Fruit fly (Drosophila melanogaster): ENCODE measurements around the gene obst-J.

Gene obst-J

dm6 chr3L:20129032-20129431, 2.5 kb downstream of the obst-J start, which contains the start of gene gig:
gig (plus strand) TSS chr3L:20129181.
- TF ChIP-seq Ets98B (GFP tag; IDR thresholded peaks at IDR 0.05) (no peak), EcR (GFP tag; optimal IDR thresholded peaks at IDR 0.05) (no peak)

DNA sequence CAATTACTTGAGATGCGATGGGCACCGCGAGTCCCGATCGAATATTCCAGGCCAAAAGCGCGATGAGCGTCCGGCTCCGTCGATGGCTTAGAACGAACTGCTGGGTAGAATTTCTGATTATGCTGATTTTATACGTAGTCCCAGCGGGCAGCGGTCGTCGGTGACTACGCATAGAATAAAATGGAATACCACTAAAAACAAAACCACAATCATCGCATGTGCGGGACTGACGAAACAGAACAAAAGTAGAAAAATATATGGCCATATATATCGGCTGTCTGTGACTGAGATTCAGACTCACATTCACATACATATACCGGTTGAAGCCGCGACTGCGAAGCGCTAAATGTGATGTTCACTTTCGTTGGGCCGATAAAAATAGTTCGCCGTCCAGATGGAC, 4.3 kb downstream of the obst-J start, which contains the start of gene CG7365:
TSS of gene CG7365 (minus strand) at position 101 of the 400 bp plus-strand sequence.
- TF ChIP-seq Snoo (tag; optimal IDR thresholded peaks at IDR 0.05): no peak

dm6 chr3L:20126106-20126505, 5.4 kb downstream of the obst-J start:
- TF ChIP-seq CG15710 (tag; optimal IDR thresholded peaks at IDR 0.05) (no peak), CG14655 (GFP tag; optimal IDR thresholded peaks at IDR 0.05) (no peak), CG13204 (GFP tag; optimal IDR thresholded peaks at IDR 0.05) (peak; percentile 37), CG9948 (tag; optimal IDR thresholded peaks at IDR 0.05) (no peak), CG4496 (GFP tag; IDR thresholded peaks at IDR 0.05) (0 out of 3 replicates have a peak, but pooled peaks have one; percentile 51), CG32121 (GFP tag; IDR thresholded peaks at IDR 0.05) (no peak), CG17806 (tag; optimal IDR thresholded peaks at IDR 0.05) (no peak), EcR (GFP tag; optimal IDR thresholded peaks at IDR 0.05) (peak; percentile 41)

dm6 chr3L:20123038-20123437, 8.5 kb downstream of the obst-J start:
- TF ChIP-seq Pif1B (GFP tag; optimal IDR thresholded peaks at IDR 0.05) (no peak), Ets98B (GFP tag; IDR thresholded peaks at IDR 0.05) (no peak), D1 (tag; optimal IDR thresholded peaks at IDR 0.05) (no peak), CG17806 (tag; optimal IDR thresholded peaks at IDR 0.05) (no peak), gl (tag; optimal IDR thresholded peaks at IDR 0.05) (no peak), CG34367 (tag; optimal IDR thresholded peaks at IDR 0.05) (no peak), rn (GFP tag; IDR thresholded peaks at IDR 0.05) (no peak), CG8159 (tag; optimal IDR thresholded peaks at IDR 0.05) (no peak), fd96Ca (GFP tag; IDR thresholded peaks at IDR 0.05) (no peak), EcR (GFP tag; optimal IDR thresholded peaks at IDR 0.05) (no peak), CG13204 (GFP tag; optimal IDR thresholded peaks at IDR 0.05) (no peak), CG12605 (GFP tag; IDR thresholded peaks at IDR 0.05) (no peak), CG14655 (GFP tag; optimal IDR thresholded peaks at IDR 0.05) (no peak), CG15710 (tag; optimal IDR thresholded peaks at IDR 0.05) (no peak)

DNA sequence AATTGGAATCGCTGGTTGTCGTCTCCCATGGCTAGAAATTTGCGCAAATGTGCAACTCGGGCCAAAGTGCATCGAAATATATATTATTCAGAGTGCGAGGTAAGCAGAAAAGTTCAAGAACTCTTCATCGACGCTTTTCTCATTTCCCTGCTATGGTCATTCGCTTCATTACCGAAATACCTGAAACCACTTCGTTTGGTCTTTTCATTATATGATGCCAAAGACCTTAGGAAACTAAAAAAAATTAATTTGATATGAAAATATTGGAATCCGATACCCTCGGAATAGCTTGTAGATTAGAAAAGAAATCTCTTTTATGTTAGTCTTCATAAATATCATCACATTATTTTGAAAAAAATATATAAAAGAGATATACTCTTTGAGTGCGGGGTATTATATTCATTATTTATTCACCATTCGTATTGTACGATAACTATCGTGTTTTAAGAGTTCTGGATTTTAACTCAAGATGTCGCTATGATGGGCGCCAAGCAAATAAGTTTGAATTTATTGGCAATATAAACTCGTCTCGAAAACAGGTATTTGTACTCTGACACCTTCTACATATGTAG, 18.7 kb downstream of the obst-J start, which contains the start of gene CG14187:
TSS of gene CG14187 (minus strand) at position 51 of the 572 bp plus-strand sequence.
- TF ChIP-seq CG12605 (GFP tag; IDR thresholded peaks at IDR 0.05) (no peak), D1 (tag; optimal IDR thresholded peaks at IDR 0.05) (no peak), CG14655 (GFP tag; optimal IDR thresholded peaks at IDR 0.05) (peak; percentile 24), CG15710 (tag; optimal IDR thresholded peaks at IDR 0.05) (peak; percentile 12), EcR (GFP tag; optimal IDR thresholded peaks at IDR 0.05) (no peak), Pif1B (GFP tag; optimal IDR thresholded peaks at IDR 0.05) (no peak), CG9948 (tag; optimal IDR thresholded peaks at IDR 0.05) (no peak), gl (tag; optimal IDR thresholded peaks at IDR 0.05) (no peak), rn (GFP tag; IDR thresholded peaks at IDR 0.05) (no peak), CG17806 (tag; optimal IDR thresholded peaks at IDR 0.05) (peak; percentile 11)

- no peak for TF ChIP-seq Snoo (tag; optimal IDR thresholded peaks at IDR 0.05)
- TF ChIP-seq CG14655 (GFP tag; optimal IDR thresholded peaks at IDR 0.05): no peak
- no peak for TF ChIP-seq CG17806 (tag; optimal IDR thresholded peaks at IDR 0.05)
- TF ChIP-seq CG15710 (tag; optimal IDR thresholded peaks at IDR 0.05): no peak
- TF ChIP-seq Ets98B (GFP tag; IDR thresholded peaks at IDR 0.05): no peak
- no peak for TF ChIP-seq Pif1A (GFP tag; optimal IDR thresholded peaks at IDR 0.05)
- no peak for TF ChIP-seq CG4496 (GFP tag; IDR thresholded peaks at IDR 0.05)
- TF ChIP-seq CG32121 (GFP tag; IDR thresholded peaks at IDR 0.05): no peak
- TF ChIP-seq rn (GFP tag; IDR thresholded peaks at IDR 0.05): no peak
- TF ChIP-seq EcR (GFP tag; optimal IDR thresholded peaks at IDR 0.05): no peak
- no peak for TF ChIP-seq CG8159 (tag; optimal IDR thresholded peaks at IDR 0.05)
- no peak for TF ChIP-seq CG34367 (tag; optimal IDR thresholded peaks at IDR 0.05)
- TF ChIP-seq CG12605 (GFP tag; IDR thresholded peaks at IDR 0.05): no peak
- TF ChIP-seq gl (tag; optimal IDR thresholded peaks at IDR 0.05): no peak
- no peak for TF ChIP-seq CG10348 (GFP tag; IDR thresholded peaks at IDR 0.05)
- no peak for TF ChIP-seq D1 (tag; optimal IDR thresholded peaks at IDR 0.05)
- no peak for TF ChIP-seq fd96Ca (GFP tag; IDR thresholded peaks at IDR 0.05)
- TF ChIP-seq CG13204 (GFP tag; optimal IDR thresholded peaks at IDR 0.05): no peak
- TF ChIP-seq CG8301 (tag; optimal IDR thresholded peaks at IDR 0.05): no peak
These were observed 20.1 kb downstream of the obst-J start, which contains the start of gene Ir76b for dm6 chr3L:20111434-20111833. Ir76b (minus strand) TSS chr3L:20111534.

DNA sequence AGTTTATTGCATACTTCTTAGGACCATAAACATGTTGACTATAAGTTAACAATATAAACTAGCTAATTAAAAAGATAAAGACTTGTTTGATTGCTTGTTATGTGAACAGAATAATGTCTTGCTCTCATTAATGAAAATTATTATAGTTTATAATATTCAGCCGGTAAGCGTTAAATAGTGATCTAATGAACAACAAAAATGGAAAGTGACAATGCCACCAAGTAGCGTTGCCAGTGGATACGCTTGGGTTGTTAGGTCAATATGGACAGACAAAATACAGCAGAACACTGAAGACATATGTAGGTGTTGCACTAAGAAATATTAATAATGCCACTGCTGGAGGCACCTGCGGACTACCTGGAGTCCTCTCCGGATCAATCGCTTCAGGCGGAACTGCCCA, 25.7 kb downstream of the obst-J start, which contains the start of gene CG14185:
TSS of gene CG14185 (plus strand) at position 301 of the 400 bp plus-strand sequence.
- TF ChIP-seq EcR (GFP tag; optimal IDR thresholded peaks at IDR 0.05): no peak
- TF ChIP-seq fd96Ca (GFP tag; IDR thresholded peaks at IDR 0.05): no peak
- TF ChIP-seq CG15710 (tag; optimal IDR thresholded peaks at IDR 0.05): no peak
